Worm (Caenorhabditis elegans): ENCODE data around the gene F14F3.5.
A peak's percentile ranks its signal among the peaks of the same experiment; 100 is the strongest.

F14F3.5 gene

ce11 chrX:10566775-10567174 lies 37.7 kb upstream of the F14F3.5 start (continued):
- no peak for TF ChIP-seq daf-16 (GFP tag; optimal IDR thresholded peaks at IDR 0.05)
- TF ChIP-seq daf-16 (tag; optimal IDR thresholded peaks at IDR 0.05) = peak; percentile 36
- peak; percentile 56 for TF ChIP-seq hmg-1.1 (GFP tag; IDR thresholded peaks at IDR 0.05)

ce11 chrX:10559203-10559602 lies 30.2 kb upstream of the F14F3.5 start, which contains the start of gene F59F5.7:
Gene F59F5.7, plus strand, starts transcription at chrX:10559503.
- no peak for TF ChIP-seq nhr-41 (GFP tag; IDR thresholded peaks at IDR 0.05)
- TF ChIP-seq jun-1 (tag; optimal IDR thresholded peaks at IDR 0.05) = no peak
- peak; percentile 62 for TF ChIP-seq aha-1 (tag)

ce11 chrX:10556764-10557163 lies 27.7 kb upstream of the F14F3.5 start:
- peak; percentile 94 for TF ChIP-seq aha-1 (tag)
- TF ChIP-seq nhr-76 (tag; optimal IDR thresholded peaks at IDR 0.05) = no peak

ce11 chrX:10555189-10555964 lies 26.4 kb upstream of the F14F3.5 start, which contains the start of gene syd-2:
Gene syd-2, minus strand, starts transcription at chrX:10555239.
- peak; percentile 49 for TF ChIP-seq nhr-48 (tag; optimal IDR thresholded peaks at IDR 0.05)
- TF ChIP-seq F26F4.8 (GFP tag; conservative IDR thresholded peaks at IDR 0.05) = no peak
- peak in 1 of 2 experiments; percentile 42 for TF ChIP-seq hif-1 (tag; optimal IDR thresholded peaks at IDR 0.05)
- TF ChIP-seq mdt-29 (GFP tag; IDR thresholded peaks at IDR 0.05) = no peak
- TF ChIP-seq nhr-11 (tag; optimal IDR thresholded peaks at IDR 0.05) = peak; percentile 57
- TF ChIP-seq aha-1 (tag) = peak; percentile 91
- peak; percentile 56; the same call in 1 of the 2 replicates for TF ChIP-seq ceh-20 (GFP tag; IDR thresholded peaks at IDR 0.05)
- no peak for TF ChIP-seq fos-1 (tag; optimal IDR thresholded peaks at IDR 0.05)
- peak in 1 of 2 experiments; percentile 98 for TF ChIP-seq unc-62 (GFP tag; optimal IDR thresholded peaks at IDR 0.05 in 1 of 2)
- TF ChIP-seq unc-62 (tag; optimal IDR thresholded peaks at IDR 0.05) = no peak
- no peak for TF ChIP-seq lin-29 (GFP tag; IDR thresholded peaks at IDR 0.05)
- TF ChIP-seq daf-19 (GFP tag; conservative IDR thresholded peaks at IDR 0.05) = no peak
- TF ChIP-seq unc-39 (tag; optimal IDR thresholded peaks at IDR 0.05) = no peak
- TF ChIP-seq zfp-2 (tag; optimal IDR thresholded peaks at IDR 0.05) = no peak
- peak; percentile 85 for TF ChIP-seq fkh-10 (GFP tag; optimal IDR thresholded peaks at IDR 0.05)
- peak; percentile 80 for TF ChIP-seq tra-1 (GFP tag; IDR thresholded peaks at IDR 0.05)
- TF ChIP-seq daf-12 (tag; optimal IDR thresholded peaks at IDR 0.05) = no peak
- TF ChIP-seq hmg-1.1 (GFP tag; IDR thresholded peaks at IDR 0.05) = peak; percentile 77
- no peak for TF ChIP-seq saeg-2 (GFP tag; IDR thresholded peaks at IDR 0.05)
- TF ChIP-seq nhr-10 (tag; optimal IDR thresholded peaks at IDR 0.05) = no peak
- TF ChIP-seq daf-8 (GFP tag; IDR thresholded peaks at IDR 0.05) = no peak
- peak; percentile 11 for TF ChIP-seq nhr-25 (tag; optimal IDR thresholded peaks at IDR 0.05; ENCODE audit: borderline replicate concordance, insufficient read depth)
- no peak for TF ChIP-seq php-3 (GFP tag; IDR thresholded peaks at IDR 0.05)
- no peak for TF ChIP-seq R02D3.7 (tag; optimal IDR thresholded peaks at IDR 0.05)
- no peak for TF ChIP-seq nhr-76 (tag; optimal IDR thresholded peaks at IDR 0.05)
- no peak for TF ChIP-seq F49E8.2 (tag; optimal IDR thresholded peaks at IDR 0.05; ENCODE audit: borderline replicate concordance)
- no peak for TF ChIP-seq lin-39 (tag; optimal IDR thresholded peaks at IDR 0.05)
- TF ChIP-seq mes-2 (tag; optimal IDR thresholded peaks at IDR 0.05; ENCODE audit: poor library complexity, severe bottlenecking) = peak; percentile 34
- TF ChIP-seq madf-5 (GFP tag; IDR thresholded peaks at IDR 0.05) = no peak
- peak; percentile 88 for TF ChIP-seq hlh-11 (tag; optimal IDR thresholded peaks at IDR 0.05)
- TF ChIP-seq Y48G9A.11 (GFP tag; IDR thresholded peaks at IDR 0.05) = no peak
- peak; percentile 57 to 84 for TF ChIP-seq mdl-1 (tag; optimal IDR thresholded peaks at IDR 0.05)
- TF ChIP-seq nhr-77 (tag; optimal IDR thresholded peaks at IDR 0.05) = no peak
- TF ChIP-seq F37D6.2 (tag; optimal IDR thresholded peaks at IDR 0.05) = peak; percentile 56
- TF ChIP-seq ctbp-1 (GFP tag; IDR thresholded peaks at IDR 0.05) = peak; percentile 81; the same call in 1 of the 2 replicates
- no peak for TF ChIP-seq madf-9 (GFP tag; conservative IDR thresholded peaks at IDR 0.05)
- TF ChIP-seq Y5F2A.4 (GFP tag; optimal IDR thresholded peaks at IDR 0.05) = no peak
- TF ChIP-seq pha-4 (GFP tag; IDR thresholded peaks at IDR 0.05) = no peak; the same call in 1 of the 2 replicates
- no peak for TF ChIP-seq pha-4 (tag; optimal IDR thresholded peaks at IDR 0.05)
- peak; percentile 1 for TF ChIP-seq ztf-7 (tag; optimal IDR thresholded peaks at IDR 0.05)
